Fruit fly (Drosophila melanogaster) whole organism, wandering third instar larva: ENCODE measurements around the gene Nlg2.

Experiments
- CG9705 ChIP-seq: fragments of 200-800 bp; sonication (Bioruptor generic); optimal IDR thresholded peaks from 2 replicates; lab custom pipeline; 2018; ENCODE audit warnings: missing biosample characterization, mild to moderate bottlenecking, missing genetic modification characterization
- HLH106 ChIP-seq: fragments of 200-800 bp; optimal IDR thresholded peaks from 3 replicates; lab custom pipeline; 2019; ENCODE audit warnings: missing biosample characterization, mild to moderate bottlenecking, missing genetic modification characterization, moderate library complexity
- OdsH ChIP-seq: fragments of 200-800 bp; sonication (Bioruptor generic); optimal IDR thresholded peaks from 2 replicates; lab custom pipeline; 2016; ENCODE audit warnings: missing biosample characterization, mild to moderate bottlenecking, missing genetic modification characterization
- Sp1 ChIP-seq: fragments of 200-800 bp; sonication (Bioruptor generic); optimal IDR thresholded peaks from 3 replicates; lab custom pipeline; 2019; ENCODE audit warnings: missing biosample characterization, mild to moderate bottlenecking, missing genetic modification characterization, moderate library complexity
- Vsx2 ChIP-seq: fragments of 200-300, 225-300 bp; sonication (Bioruptor generic); optimal IDR thresholded peaks from 2 replicates; lab custom pipeline; 2018; ENCODE audit warnings: missing biosample characterization, missing genetic modification characterization; ENCODE audit not compliant: partially characterized antibody
- br ChIP-seq: fragments of 200-800 bp; sonication (Bioruptor generic); optimal IDR thresholded peaks from 2 replicates; lab custom pipeline; 2016; ENCODE audit warnings: missing biosample characterization, missing genetic modification characterization
- brk ChIP-seq: fragments of 200-800 bp; sonication (Bioruptor generic); optimal IDR thresholded peaks from 2 replicates; lab custom pipeline; 2016; ENCODE audit warnings: missing biosample characterization, mild to moderate bottlenecking, missing genetic modification characterization
- dl ChIP-seq, 2 experiments: fragments of 175-275, 200-275 bp in 1 of 2; fragments of 200-275 bp in 1 of 2; sonication (Bioruptor generic); optimal IDR thresholded peaks; lab custom pipeline; 2018; ENCODE audit warnings: mild to moderate bottlenecking in 2 of 2, missing biosample characterization in 2 of 2, missing genetic modification characterization in 2 of 2, moderate library complexity in 2 of 2; ENCODE audit not compliant: partially characterized antibody in 2 of 2, insufficient read depth in 1 of 2
- dsf ChIP-seq: sonication (Bioruptor generic); optimal IDR thresholded peaks from 2 replicates; lab custom pipeline; 2016; ENCODE audit warnings: missing biosample characterization, missing genetic modification characterization, borderline replicate concordance
- ey ChIP-seq: fragments of 200-800 bp; sonication (Bioruptor generic); optimal IDR thresholded peaks from 2 replicates; lab custom pipeline; 2016; ENCODE audit warnings: missing biosample characterization, missing genetic modification characterization
- h ChIP-seq: fragments of 200-800 bp; sonication (Bioruptor generic); optimal IDR thresholded peaks from 3 replicates; lab custom pipeline; 2016; ENCODE audit warnings: missing biosample characterization, mild to moderate bottlenecking, missing genetic modification characterization
- pan ChIP-seq: fragments of >200 bp; optimal IDR thresholded peaks from 2 replicates; lab custom pipeline; 2017
- psq ChIP-seq: fragments of 200-800 bp; sonication (Bioruptor generic); optimal IDR thresholded peaks from 3 replicates; lab custom pipeline; 2017; ENCODE audit warnings: missing biosample characterization, mild to moderate bottlenecking, missing genetic modification characterization, moderate library complexity
- sage ChIP-seq: fragments of 200-800 bp; sonication (Bioruptor generic); optimal IDR thresholded peaks from 2 replicates; lab custom pipeline; 2016; ENCODE audit warnings: missing biosample characterization, mild to moderate bottlenecking, missing genetic modification characterization
- sv ChIP-seq: fragments of 200-800 bp; sonication (Bioruptor generic); optimal IDR thresholded peaks from 3 replicates; lab custom pipeline; 2016; ENCODE audit warnings: missing biosample characterization, missing genetic modification characterization
- usp ChIP-seq: fragments of >200 bp; optimal IDR thresholded peaks from 2 replicates; lab custom pipeline; 2017; ENCODE audit warnings: missing biosample characterization, missing genetic modification characterization
- woc ChIP-seq: sonication (Bioruptor generic); optimal IDR thresholded peaks from 2 replicates; lab custom pipeline; 2016; ENCODE audit warnings: missing biosample characterization, mild to moderate bottlenecking, missing genetic modification characterization

Nlg2 gene

dm6 chr2L:6948540-6948942 is 73.8 kb downstream of the Nlg2 start, which contains the start of gene ihog:
ihog (minus strand) TSS chr2L:6948808.
- no peak for TF ChIP-seq sage (GFP tag; lab: Kevin White, UChicago)
- TF ChIP-seq woc (GFP tag; lab: Kevin White, UChicago), result peak; percentile 77
- TF ChIP-seq brk (GFP tag; lab: Kevin White, UChicago), result no peak
- no peak for TF ChIP-seq Sp1
- no peak for TF ChIP-seq dl (GFP tag; optimal IDR thresholded peaks at IDR 0.05; lab: Kevin White, UChicago; ENCODE audit: insufficient read depth in 1 of 2, partially characterized antibody in 2 of 2)
- TF ChIP-seq ey (GFP tag; lab: Kevin White, UChicago), result no peak

DNA sequence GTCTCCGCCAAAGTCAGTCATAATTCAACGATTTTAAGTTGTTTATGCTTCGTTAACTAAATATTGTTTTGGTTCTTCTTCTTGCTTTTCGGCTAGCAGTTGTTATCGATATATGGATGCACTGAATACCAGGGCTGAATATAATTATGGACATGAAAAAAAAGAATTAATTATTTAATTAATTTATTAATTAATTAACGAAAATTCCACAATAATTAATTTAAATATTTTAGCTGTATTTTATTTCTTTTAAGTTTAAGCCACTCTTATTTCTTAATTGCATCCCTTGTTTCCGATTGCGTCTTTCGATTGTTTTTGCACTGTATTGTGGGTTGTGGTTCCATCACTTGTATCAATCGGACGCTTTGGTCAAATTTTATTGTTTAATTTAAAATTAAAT is 75.4 kb downstream of the Nlg2 start, which contains the start of the genes Gas41 and SA1:
Gene Gas41 (minus strand): TSS at position 112 of the 400 bp plus-strand sequence.
Gene SA1 (plus strand): TSS at position 326 of the 400 bp plus-strand sequence.
- TF ChIP-seq brk (GFP tag; lab: Kevin White, UChicago) (no peak), HLH106 (peak; percentile 91), br (GFP tag; lab: Kevin White, UChicago) (peak; percentile 62), Sp1 (peak; percentile 90), psq (GFP tag; lab: Kevin White, UChicago) (peak; percentile 44), OdsH (GFP tag; lab: Kevin White, UChicago) (peak; percentile 88), Vsx2 (GFP tag; lab: Kevin White, UChicago) (no peak), pan (lab: Kevin White, UChicago) (no peak), dsf (GFP tag; lab: Kevin White, UChicago) (peak; percentile 78), ey (GFP tag; lab: Kevin White, UChicago) (peak; percentile 76), usp (GFP tag; lab: Kevin White, UChicago) (no peak), CG9705 (GFP tag; lab: Kevin White, UChicago) (peak; percentile 64), sv (peak; percentile 44), h (GFP tag; lab: Kevin White, UChicago) (no peak)
- TF ChIP-seq, all 38 proteins: peak for 9
